Worm (Caenorhabditis elegans) whole organism, L1 larva: ENCODE measurements around the gene asp-18.

Experiments
- C16A3.4 ChIP-seq: fragments of 150-350 bp; optimal IDR thresholded peaks from 2 replicates; lab custom pipeline; 2014; ENCODE audit warnings: missing biosample characterization, missing genetic modification characterization
- C34B4.2 ChIP-seq: sonication (generic microtip); optimal IDR thresholded peaks from 2 replicates; lab custom pipeline; 2017; ENCODE audit warnings: mild to moderate bottlenecking, missing genetic modification characterization, missing compliant biosample characterization
- Y116A8C.19 ChIP-seq: sonication (generic microtip); optimal IDR thresholded peaks from 2 replicates; lab custom pipeline; 2016; ENCODE audit warnings: missing compliant biosample characterization, missing genetic modification characterization, borderline replicate concordance
- aha-1 ChIP-seq: fragments of 150-350 bp; optimal IDR thresholded peaks from 2 replicates; lab custom pipeline; 2014; ENCODE audit warnings: missing biosample characterization, missing genetic modification characterization
- alr-1 ChIP-seq: fragments of 200-800 bp; sonication (Bioruptor generic); optimal IDR thresholded peaks from 2 replicates; lab custom pipeline; 2018; ENCODE audit warnings: borderline replicate concordance, mild to moderate bottlenecking, missing genetic modification characterization, missing compliant biosample characterization
- ama-1 ChIP-seq: fragments of 150-350 bp; optimal IDR thresholded peaks from 2 replicates; lab custom pipeline; 2014
- ceh-8 ChIP-seq: fragments of 200-800 bp; sonication (Bioruptor generic); optimal IDR thresholded peaks from 2 replicates; lab custom pipeline; 2018; ENCODE audit warnings: mild to moderate bottlenecking, missing genetic modification characterization, moderate library complexity, missing compliant biosample characterization
- ceh-82 ChIP-seq, 3 experiments: fragments of 150-350 bp in 1 of 3; sonication (generic microtip) in 2 of 3; optimal IDR thresholded peaks; 2 replicates each; lab custom pipeline; 2014 to 2017; ENCODE audit warnings: missing biosample characterization in 3 of 3, missing genetic modification characterization in 3 of 3
- ceh-88 ChIP-seq: fragments of 200-800 bp; sonication (Bioruptor generic); IDR thresholded peaks from 2 replicates; pipeline ENCODE4 v1.3.6; 2022; ENCODE audit warnings: missing genetic modification characterization, missing compliant biosample characterization
- dpl-1 ChIP-seq, 3 experiments: fragments of 150-350 bp in 2 of 3; sonication (generic microtip) in 1 of 3; optimal IDR thresholded peaks; 2 replicates each; lab custom pipeline; 2014 to 2017; ENCODE audit warnings: missing biosample characterization in 3 of 3, missing genetic modification characterization in 3 of 3, missing genetic modification reagents in 3 of 3
- dsc-1 ChIP-seq: sonication (generic microtip); optimal IDR thresholded peaks from 2 replicates; lab custom pipeline; 2016; ENCODE audit warnings: mild to moderate bottlenecking, missing genetic modification characterization, missing compliant biosample characterization
- efl-1 ChIP-seq, 4 experiments: fragments of 150-350 bp; optimal IDR thresholded peaks in 3 of 4; peaks in 1 of 4; 1 replicate in 1 of 4; 2 replicates in 3 of 4; lab custom pipeline; 2014; ENCODE audit warnings: missing biosample characterization in 2 of 4, missing genetic modification characterization in 2 of 4, missing genetic modification reagents in 2 of 4
- elt-2 ChIP-seq: sonication (generic microtip); optimal IDR thresholded peaks from 2 replicates; lab custom pipeline; 2016; ENCODE audit warnings: missing genetic modification characterization, mild to moderate bottlenecking, inconsistent platforms, missing compliant biosample characterization, missing genetic modification reagents
- ets-5 ChIP-seq: fragments of 200-800 bp; sonication (Bioruptor generic); IDR thresholded peaks from 2 replicates; pipeline ENCODE4 v1.3.6; 2022; ENCODE audit warnings: missing genetic modification characterization, missing compliant biosample characterization
- fkh-10 ChIP-seq: sonication (generic microtip); optimal IDR thresholded peaks from 2 replicates; lab custom pipeline; 2017; ENCODE audit warnings: missing biosample characterization, missing genetic modification reagents, missing genetic modification characterization
- fkh-4 ChIP-seq: sonication (generic microtip); optimal IDR thresholded peaks from 2 replicates; lab custom pipeline; 2016; ENCODE audit warnings: missing compliant biosample characterization, missing genetic modification characterization, borderline replicate concordance
- grh-1 ChIP-seq: fragments of 200-800 bp; sonication (Bioruptor generic); IDR thresholded peaks from 2 replicates; pipeline ENCODE4 v1.3.6; 2022; ENCODE audit warnings: missing genetic modification reagents, missing genetic modification characterization, missing compliant biosample characterization
- hlh-4 ChIP-seq: sonication (generic microtip); optimal IDR thresholded peaks from 2 replicates; lab custom pipeline; 2016; ENCODE audit warnings: mild to moderate bottlenecking, missing genetic modification characterization, missing compliant biosample characterization
- hpl-2 ChIP-seq: fragments of 150-350 bp; optimal IDR thresholded peaks from 2 replicates; lab custom pipeline; 2014; ENCODE audit warnings: missing biosample characterization, missing genetic modification reagents, missing genetic modification characterization
- irx-1 ChIP-seq: sonication (generic microtip); optimal IDR thresholded peaks from 2 replicates; lab custom pipeline; 2016; ENCODE audit warnings: missing genetic modification characterization, missing compliant biosample characterization
- jun-1 ChIP-seq: fragments of 150-350 bp; optimal IDR thresholded peaks from 2 replicates; lab custom pipeline; 2014; ENCODE audit warnings: missing biosample characterization, missing genetic modification reagents, missing genetic modification characterization
- lin-14 ChIP-seq: fragments of 200-800 bp; sonication (Bioruptor generic); optimal IDR thresholded peaks from 2 replicates; lab custom pipeline; 2018; ENCODE audit warnings: mild to moderate bottlenecking, missing genetic modification characterization, moderate library complexity, missing compliant biosample characterization
- lin-35 ChIP-seq, 2 experiments: fragments of 150-350 bp; optimal IDR thresholded peaks; 2 replicates each; lab custom pipeline; 2014; ENCODE audit warnings: missing biosample characterization in 2 of 2, missing genetic modification characterization in 2 of 2, missing genetic modification reagents in 2 of 2
- lir-3 ChIP-seq: sonication (generic microtip); optimal IDR thresholded peaks from 2 replicates; lab custom pipeline; 2016; ENCODE audit warnings: mild to moderate bottlenecking, missing genetic modification characterization, moderate library complexity, missing compliant biosample characterization; ENCODE audit not compliant: poor library complexity
- mab-9 ChIP-seq: fragments of 200-800 bp; sonication (Bioruptor generic); IDR thresholded peaks from 2 replicates; pipeline ENCODE4 v1.3.6; 2022; ENCODE audit warnings: missing genetic modification reagents, missing genetic modification characterization, missing compliant biosample characterization
- mef-2 ChIP-seq: fragments of 150-350 bp; optimal IDR thresholded peaks from 2 replicates; lab custom pipeline; 2014; ENCODE audit warnings: missing biosample characterization, missing genetic modification characterization
- nhr-12 ChIP-seq: sonication (generic microtip); optimal IDR thresholded peaks from 2 replicates; lab custom pipeline; 2017; ENCODE audit warnings: missing biosample characterization, missing genetic modification characterization
- nhr-19 ChIP-seq: fragments of 200-800 bp; sonication (Bioruptor generic); conservative IDR thresholded peaks from 2 replicates; pipeline ENCODE4 v1.3.6; 2022; ENCODE audit warnings: missing genetic modification characterization, missing compliant biosample characterization
- nhr-237 ChIP-seq: fragments of 150-350 bp; optimal IDR thresholded peaks from 2 replicates; lab custom pipeline; 2014; ENCODE audit warnings: missing biosample characterization, missing genetic modification characterization
- nhr-47 ChIP-seq: sonication (generic microtip); optimal IDR thresholded peaks from 2 replicates; lab custom pipeline; 2016; ENCODE audit warnings: mild to moderate bottlenecking, missing genetic modification characterization, moderate library complexity, missing compliant biosample characterization
- nhr-71 ChIP-seq: sonication (generic microtip); optimal IDR thresholded peaks from 2 replicates; lab custom pipeline; 2016; ENCODE audit warnings: mild to moderate bottlenecking, missing genetic modification characterization, moderate library complexity, missing compliant biosample characterization
- nhr-85 ChIP-seq: sonication (generic microtip); peaks from one replicate; lab custom pipeline; 2016; ENCODE audit warnings: missing genetic modification characterization, inconsistent platforms, missing compliant biosample characterization
- nhr-90 ChIP-seq: sonication (generic microtip); optimal IDR thresholded peaks from 2 replicates; lab custom pipeline; 2016; ENCODE audit warnings: mild to moderate bottlenecking, missing genetic modification characterization, missing compliant biosample characterization; ENCODE audit not compliant: poor library complexity
- pqm-1 ChIP-seq: sonication (generic microtip); optimal IDR thresholded peaks from 3 replicates; lab custom pipeline; 2017; ENCODE audit warnings: missing biosample characterization, missing genetic modification characterization
- sox-4 ChIP-seq: sonication (generic microtip); optimal IDR thresholded peaks from 2 replicates; lab custom pipeline; 2016; ENCODE audit warnings: missing genetic modification characterization, missing compliant biosample characterization
- unc-86 ChIP-seq: sonication (generic microtip); optimal IDR thresholded peaks from 2 replicates; lab custom pipeline; 2016; ENCODE audit warnings: missing genetic modification characterization, missing compliant biosample characterization
- unc-98 ChIP-seq: fragments of 200-800 bp; sonication (Bioruptor generic); IDR thresholded peaks from 2 replicates; pipeline ENCODE4 v1.3.6; 2022; ENCODE audit warnings: missing genetic modification characterization, missing compliant biosample characterization
- xbp-1 ChIP-seq: sonication (generic microtip); optimal IDR thresholded peaks from 2 replicates; lab custom pipeline; 2016; ENCODE audit warnings: missing genetic modification characterization, missing compliant biosample characterization
- zag-1 ChIP-seq: fragments of 150-350 bp; optimal IDR thresholded peaks from 2 replicates; lab custom pipeline; 2014; ENCODE audit warnings: missing biosample characterization, missing genetic modification characterization
- zip-4 ChIP-seq: fragments of 200-800 bp; sonication (Bioruptor generic); optimal IDR thresholded peaks from 2 replicates; lab custom pipeline; 2018; ENCODE audit warnings: mild to moderate bottlenecking, missing genetic modification characterization, moderate library complexity, missing compliant biosample characterization

The asp-18 gene

DNA sequence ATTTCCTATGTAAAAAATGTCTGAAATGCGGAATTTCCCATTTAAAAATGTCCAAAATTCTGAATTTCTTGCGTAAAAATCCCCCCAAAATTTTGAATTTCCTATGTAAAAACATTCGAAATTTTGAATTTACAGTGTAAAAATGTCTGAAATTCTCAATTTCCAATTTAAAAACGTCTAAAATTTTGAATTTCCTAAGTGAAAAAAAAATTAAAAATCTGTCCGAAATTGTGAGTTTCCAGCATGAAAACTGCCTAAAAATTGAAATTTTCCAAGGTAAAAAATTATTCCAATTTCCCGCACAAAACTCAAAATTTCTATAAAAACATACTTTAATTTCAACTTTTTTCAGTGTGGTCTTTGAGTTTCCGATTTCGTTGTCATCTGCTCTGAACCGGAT is 9.6 kb downstream of the asp-18 start:
- TF ChIP-seq xbp-1 (no peak), grh-1 (0 out of 2 replicates have a peak, but pooled peaks have one; percentile 15)

DNA sequence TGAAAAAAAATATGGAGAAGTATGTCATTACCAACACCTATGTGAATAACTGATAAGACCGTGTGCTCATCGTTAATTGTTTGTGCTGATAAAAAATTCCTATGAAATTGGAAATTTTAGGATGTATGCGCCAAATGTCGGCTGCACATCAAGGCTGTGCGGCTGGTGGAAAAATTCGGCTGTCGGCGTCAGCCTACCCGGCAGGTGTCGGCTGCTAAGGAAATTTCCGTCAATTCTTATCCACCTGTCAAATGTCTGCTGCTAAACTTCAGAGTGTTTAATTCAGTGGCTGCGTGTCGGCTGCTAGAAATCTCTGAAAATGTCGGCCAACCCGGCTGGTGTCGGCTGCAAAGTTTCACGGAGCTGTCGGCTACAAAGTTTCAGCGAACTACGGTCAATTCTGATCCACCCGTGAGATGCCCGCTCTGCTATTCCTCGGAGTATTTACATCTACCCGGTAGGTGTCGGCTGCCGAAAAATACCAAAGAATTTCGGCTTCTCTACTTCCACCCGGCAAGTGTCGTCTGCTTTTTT is 11.5 kb downstream of the asp-18 start, which contains the start of gene Y17D7C.2:
Gene Y17D7C.2 (minus strand): TSS at position 32 of the 534 bp plus-strand sequence.
- TF ChIP-seq nhr-71 (tag; lab: Kevin White, UChicago) (no peak), unc-86 (tag; lab: Kevin White, UChicago) (no peak), irx-1 (tag; lab: Kevin White, UChicago) (no peak), ceh-82 (tag; optimal IDR thresholded peaks at IDR 0.05; lab: Kevin White, UChicago) (no peak), Y116A8C.19 (tag; lab: Kevin White, UChicago) (no peak), C34B4.2 (tag; lab: Kevin White, UChicago) (peak; percentile 14), nhr-19 (GFP tag; lab: Robert Waterston, UW) (no peak; the same call in 1 of the 2 replicates), mab-9 (no peak), efl-1 (optimal IDR thresholded peaks at IDR 0.05; lab: Kevin White, UChicago) (no peak), efl-1 (GFP tag; optimal IDR thresholded peaks at IDR 0.05 in 1 of 2; lab: Kevin White, UChicago) (peak in 1 of 2 experiments; percentile 87), mef-2 (tag; lab: Kevin White, UChicago) (no peak), grh-1 (0 out of 2 replicates have a peak, but pooled peaks have one; percentile 42), jun-1 (tag; lab: Kevin White, UChicago) (no peak), ceh-8 (GFP tag; lab: Kevin White, UChicago) (no peak), lin-35 (GFP tag; optimal IDR thresholded peaks at IDR 0.05; lab: Kevin White, UChicago) (no peak), hpl-2 (GFP tag; lab: Kevin White, UChicago) (no peak), ets-5 (GFP tag; lab: Robert Waterston, UW) (0 out of 2 replicates have a peak, but pooled peaks have one; percentile 79), elt-2 (tag; lab: Kevin White, UChicago) (peak; percentile 24), nhr-85 (tag; lab: Kevin White, UChicago) (peak; percentile 75)

DNA sequence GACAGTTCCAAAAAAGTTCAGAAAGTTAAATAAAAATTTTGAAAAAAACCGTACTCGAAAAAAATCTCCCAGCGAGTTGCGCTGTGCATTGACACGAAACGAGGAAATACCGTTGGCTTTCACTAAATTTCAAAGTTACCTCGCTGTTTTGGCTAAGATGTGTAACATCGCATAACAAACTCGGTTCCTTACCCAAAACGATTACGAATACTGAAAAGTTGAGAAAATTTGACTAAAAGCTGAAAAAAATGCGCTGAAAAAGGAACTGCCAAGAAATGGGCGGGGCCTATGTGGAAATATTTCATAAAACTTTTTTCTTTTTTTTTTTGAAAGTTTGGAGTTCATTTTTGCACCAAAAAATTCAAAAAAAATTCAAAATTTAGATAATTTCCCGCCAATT is 12.1 kb downstream of the asp-18 start:
- TF ChIP-seq nhr-71 (tag; lab: Kevin White, UChicago) (no peak), efl-1 (optimal IDR thresholded peaks at IDR 0.05; lab: Kevin White, UChicago) (no peak), efl-1 (GFP tag; optimal IDR thresholded peaks at IDR 0.05 in 1 of 2; lab: Kevin White, UChicago) (peak in 1 of 2 experiments; percentile 91), ama-1 (lab: Kevin White, UChicago) (no peak), C16A3.4 (no peak), dsc-1 (tag; lab: Kevin White, UChicago) (no peak), hpl-2 (GFP tag; lab: Kevin White, UChicago) (no peak), sox-4 (tag; lab: Kevin White, UChicago) (no peak), nhr-90 (tag; lab: Kevin White, UChicago) (no peak), nhr-237 (tag; lab: Kevin White, UChicago) (no peak)

DNA sequence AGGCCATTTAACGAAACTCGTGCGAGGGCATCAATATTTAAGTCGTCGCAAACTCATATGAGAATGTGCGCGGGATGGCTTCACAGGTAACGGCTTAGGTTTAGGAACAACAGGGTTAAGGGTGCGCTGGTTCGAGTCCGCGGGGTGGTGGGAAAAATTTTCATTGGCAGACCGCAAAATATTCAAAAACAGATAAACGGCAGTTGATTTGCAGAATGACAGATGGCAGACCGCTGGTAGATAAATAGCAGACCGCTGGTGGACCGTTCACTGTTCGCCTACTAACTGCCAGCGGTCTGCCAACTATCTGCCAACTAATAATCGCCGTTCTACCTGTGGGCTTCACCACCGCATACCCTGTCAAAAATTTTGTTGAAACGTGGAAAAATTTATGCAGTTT is 19.4 kb downstream of the asp-18 start:
- no peak for TF ChIP-seq nhr-90 (tag; lab: Kevin White, UChicago)
- TF ChIP-seq fkh-4 (tag; lab: Kevin White, UChicago), result no peak
- TF ChIP-seq fkh-10 (GFP tag; lab: Kevin White, UChicago), result no peak
- no peak for TF ChIP-seq ceh-88 (GFP tag; lab: Robert Waterston, UW)
- TF ChIP-seq unc-86 (tag; lab: Kevin White, UChicago), result no peak
- TF ChIP-seq dpl-1 (GFP tag; optimal IDR thresholded peaks at IDR 0.05; lab: Kevin White, UChicago), result no peak
- TF ChIP-seq aha-1, result no peak
- 0 out of 2 replicates have a peak, but pooled peaks have one; percentile 12 for TF ChIP-seq unc-98 (GFP tag; lab: Robert Waterston, UW)
- peak; percentile 37 for TF ChIP-seq grh-1
- TF ChIP-seq nhr-19 (GFP tag; lab: Robert Waterston, UW), result 0 out of 2 replicates have a peak, but pooled peaks have one; percentile 34
- TF ChIP-seq alr-1, result no peak
- no peak for TF ChIP-seq zip-4
- no peak for TF ChIP-seq sox-4 (tag; lab: Kevin White, UChicago)
- TF ChIP-seq nhr-12, result no peak
- no peak for TF ChIP-seq lir-3 (tag; lab: Kevin White, UChicago)
- TF ChIP-seq zag-1 (tag; lab: Kevin White, UChicago), result no peak
- 0 out of 2 replicates have a peak, but pooled peaks have one; percentile 34 for TF ChIP-seq ets-5 (GFP tag; lab: Robert Waterston, UW)
- TF ChIP-seq irx-1 (tag; lab: Kevin White, UChicago), result no peak
- TF ChIP-seq nhr-85 (tag; lab: Kevin White, UChicago), result peak; percentile 72
- no peak for TF ChIP-seq pqm-1 (tag; lab: Kevin White, UChicago)
- peak; percentile 71 for TF ChIP-seq nhr-47
- no peak for TF ChIP-seq lin-14 (GFP tag; lab: Kevin White, UChicago)
- TF ChIP-seq hlh-4, result no peak
